Worm (Caenorhabditis elegans): ENCODE data around the gene K01A12.2.

Gene K01A12.2

ce11 chrX:8662452-8662851 is 49.3 kb downstream of the K01A12.2 start:
- TF ChIP-seq lin-32 (GFP tag; optimal IDR thresholded peaks at IDR 0.05) = peak; percentile 26
- TF ChIP-seq cnd-1 (tag; optimal IDR thresholded peaks at IDR 0.05) = peak; percentile 54
- TF ChIP-seq ceh-39 (tag; optimal IDR thresholded peaks at IDR 0.05) = no peak
- TF ChIP-seq nhr-2 (tag; optimal IDR thresholded peaks at IDR 0.05) = peak; percentile 52
- TF ChIP-seq ceh-83 (GFP tag; optimal IDR thresholded peaks at IDR 0.05) = no peak
- peak; percentile 66 for TF ChIP-seq ces-1 (GFP tag; optimal IDR thresholded peaks at IDR 0.05)
- TF ChIP-seq ztf-11 (tag; optimal IDR thresholded peaks at IDR 0.05) = no peak
- TF ChIP-seq mls-2 (tag; optimal IDR thresholded peaks at IDR 0.05) = peak; percentile 9

Data from whole organism, mixed stage, embryonic.